Worm (Caenorhabditis elegans) whole organism, late embryonic: ENCODE data around the gene Y32G9B.1.

Experiments used
- C08G9.2 ChIP-seq: sonication (generic microtip); optimal IDR thresholded peaks from 2 replicates; lab custom pipeline; 2016; ENCODE audit warnings: mild to moderate bottlenecking, missing genetic modification characterization, moderate library complexity, missing compliant biosample characterization
- C38D4.7 ChIP-seq: fragments of 200-800 bp; sonication (Bioruptor generic); optimal IDR thresholded peaks from 2 replicates; lab custom pipeline; 2018; ENCODE audit warnings: mild to moderate bottlenecking, missing genetic modification characterization, moderate library complexity, missing compliant biosample characterization
- F13H6.1 ChIP-seq: sonication (generic microtip); optimal IDR thresholded peaks from 2 replicates; lab custom pipeline; 2016; ENCODE audit warnings: missing genetic modification characterization, missing compliant biosample characterization
- K09A11.1 ChIP-seq: sonication (generic microtip); optimal IDR thresholded peaks from 2 replicates; lab custom pipeline; 2017; ENCODE audit warnings: antibody characterized with exemption, mild to moderate bottlenecking, missing genetic modification characterization, missing compliant biosample characterization; ENCODE audit not compliant: insufficient read depth
- T23F11.4 ChIP-seq: fragments of 200-800 bp; sonication (Bioruptor generic); optimal IDR thresholded peaks from 2 replicates; lab custom pipeline; 2018; ENCODE audit warnings: mild to moderate bottlenecking, missing genetic modification characterization, missing compliant biosample characterization
- Y22D7AL.16 ChIP-seq: sonication (generic microtip); optimal IDR thresholded peaks from 2 replicates; lab custom pipeline; 2016; ENCODE audit warnings: missing genetic modification characterization, missing compliant biosample characterization
- ahr-1 ChIP-seq: sonication (generic microtip); optimal IDR thresholded peaks from 2 replicates; lab custom pipeline; 2016; ENCODE audit warnings: missing genetic modification characterization, missing compliant biosample characterization
- ama-1 ChIP-seq: fragments of 150-350 bp; optimal IDR thresholded peaks from 2 replicates; lab custom pipeline; 2014
- ceh-18 ChIP-seq: sonication (generic microtip); optimal IDR thresholded peaks from 2 replicates; lab custom pipeline; 2016; ENCODE audit warnings: missing genetic modification characterization, missing compliant biosample characterization
- ceh-19 ChIP-seq: fragments of 200-800 bp; sonication (Bioruptor generic); optimal IDR thresholded peaks from 2 replicates; lab custom pipeline; 2018; ENCODE audit warnings: mild to moderate bottlenecking, missing genetic modification characterization, missing compliant biosample characterization
- ceh-22 ChIP-seq: sonication (generic microtip); optimal IDR thresholded peaks from 2 replicates; lab custom pipeline; 2017; ENCODE audit warnings: missing biosample characterization, missing genetic modification characterization
- ceh-31 ChIP-seq: sonication (generic microtip); optimal IDR thresholded peaks from 2 replicates; lab custom pipeline; 2016; ENCODE audit warnings: missing genetic modification characterization, missing compliant biosample characterization
- ceh-34 ChIP-seq: sonication (generic microtip); optimal IDR thresholded peaks from 2 replicates; lab custom pipeline; 2016; ENCODE audit warnings: mild to moderate bottlenecking, missing genetic modification characterization, missing compliant biosample characterization
- ceh-45 ChIP-seq: fragments of 200-800 bp; sonication (Bioruptor generic); IDR thresholded peaks from 2 replicates; pipeline ENCODE4 v1.3.6; 2022; ENCODE audit warnings: missing genetic modification reagents, missing genetic modification characterization, missing compliant biosample characterization
- ceh-6 ChIP-seq: fragments of 200-800 bp; sonication (Bioruptor generic); optimal IDR thresholded peaks from 2 replicates; lab custom pipeline; 2018; ENCODE audit warnings: mild to moderate bottlenecking, missing genetic modification characterization, missing compliant biosample characterization
- ceh-9 ChIP-seq: sonication (generic microtip); optimal IDR thresholded peaks from 2 replicates; lab custom pipeline; 2016; ENCODE audit warnings: mild to moderate bottlenecking, missing genetic modification characterization, inconsistent platforms, missing compliant biosample characterization
- che-1 ChIP-seq: sonication (generic microtip); optimal IDR thresholded peaks from 2 replicates; lab custom pipeline; 2016; ENCODE audit warnings: mild to moderate bottlenecking, missing genetic modification characterization, missing compliant biosample characterization
- elt-2 ChIP-seq: sonication (generic microtip); optimal IDR thresholded peaks from 2 replicates; lab custom pipeline; 2016; ENCODE audit warnings: missing genetic modification reagents, missing genetic modification characterization, missing compliant biosample characterization
- elt-4 ChIP-seq: sonication (generic microtip); optimal IDR thresholded peaks from 2 replicates; lab custom pipeline; 2016; ENCODE audit warnings: missing genetic modification characterization, missing compliant biosample characterization
- ets-4 ChIP-seq: sonication (generic microtip); optimal IDR thresholded peaks from 2 replicates; lab custom pipeline; 2016; ENCODE audit warnings: missing genetic modification characterization, missing compliant biosample characterization
- eyg-1 ChIP-seq: sonication (generic microtip); optimal IDR thresholded peaks from 2 replicates; lab custom pipeline; 2016; ENCODE audit warnings: missing genotype, missing genetic modification characterization, missing compliant biosample characterization
- fax-1 ChIP-seq: sonication (generic microtip); optimal IDR thresholded peaks from 2 replicates; lab custom pipeline; 2016; ENCODE audit warnings: missing genotype, missing genetic modification characterization, missing compliant biosample characterization
- fkh-10 ChIP-seq: fragments of 150-350 bp; optimal IDR thresholded peaks from 2 replicates; lab custom pipeline; 2014; ENCODE audit warnings: missing biosample characterization, missing genetic modification reagents, missing genetic modification characterization
- fkh-6 ChIP-seq: sonication (generic microtip); optimal IDR thresholded peaks from 2 replicates; lab custom pipeline; 2016; ENCODE audit warnings: missing genetic modification characterization, missing compliant biosample characterization
- gmeb-2 ChIP-seq: sonication (generic microtip); optimal IDR thresholded peaks from 2 replicates; lab custom pipeline; 2016; ENCODE audit warnings: missing genetic modification characterization, inconsistent platforms, missing compliant biosample characterization
- hlh-15 ChIP-seq: sonication (generic microtip); optimal IDR thresholded peaks from 2 replicates; lab custom pipeline; 2016; ENCODE audit warnings: missing genetic modification characterization, missing compliant biosample characterization
- hlh-30 ChIP-seq: sonication (generic microtip); optimal IDR thresholded peaks from 2 replicates; lab custom pipeline; 2017; ENCODE audit warnings: antibody characterized with exemption, missing genetic modification characterization, missing compliant biosample characterization; ENCODE audit not compliant: insufficient read depth
- hlh-6 ChIP-seq: sonication (generic microtip); optimal IDR thresholded peaks from 2 replicates; lab custom pipeline; 2016; ENCODE audit warnings: missing genotype, missing genetic modification characterization, missing compliant biosample characterization
- hlh-8 ChIP-seq: sonication (generic microtip); optimal IDR thresholded peaks from 2 replicates; lab custom pipeline; 2016; ENCODE audit warnings: missing genotype, missing genetic modification characterization, missing compliant biosample characterization
- lim-6 ChIP-seq: sonication (generic microtip); optimal IDR thresholded peaks from 2 replicates; lab custom pipeline; 2016; ENCODE audit warnings: missing genetic modification characterization, missing compliant biosample characterization
- lin-11 ChIP-seq: fragments of 200-800 bp; sonication (Bioruptor generic); optimal IDR thresholded peaks from 2 replicates; lab custom pipeline; 2018; ENCODE audit warnings: mild to moderate bottlenecking, missing genetic modification characterization, missing compliant biosample characterization
- madf-2 ChIP-seq: sonication (generic microtip); optimal IDR thresholded peaks from 2 replicates; lab custom pipeline; 2017; ENCODE audit warnings: missing genetic modification characterization, missing compliant biosample characterization
- nfya-1 ChIP-seq: sonication (generic microtip); optimal IDR thresholded peaks from 2 replicates; lab custom pipeline; 2017; ENCODE audit warnings: missing genetic modification characterization, mild to moderate bottlenecking, missing compliant biosample characterization, antibody characterized with exemption, moderate library complexity
- nhr-11 ChIP-seq: fragments of 150-350 bp; optimal IDR thresholded peaks from 2 replicates; lab custom pipeline; 2014; ENCODE audit warnings: missing biosample characterization, missing genetic modification characterization
- nhr-232 ChIP-seq: sonication (generic microtip); optimal IDR thresholded peaks from 2 replicates; lab custom pipeline; 2016; ENCODE audit warnings: missing genetic modification characterization, missing compliant biosample characterization
- odd-2 ChIP-seq: sonication (generic microtip); optimal IDR thresholded peaks from 2 replicates; lab custom pipeline; 2017; ENCODE audit warnings: antibody characterized with exemption, mild to moderate bottlenecking, missing genetic modification characterization, missing compliant biosample characterization
- pag-3 ChIP-seq: sonication (generic microtip); optimal IDR thresholded peaks from 2 replicates; lab custom pipeline; 2016; ENCODE audit warnings: missing compliant biosample characterization, missing genetic modification characterization, borderline replicate concordance
- pat-9 ChIP-seq: fragments of 200-800 bp; sonication (Bioruptor generic); optimal IDR thresholded peaks from 2 replicates; lab custom pipeline; 2018; ENCODE audit warnings: mild to moderate bottlenecking, missing genetic modification characterization, moderate library complexity, missing compliant biosample characterization
- pax-1 ChIP-seq: fragments of 150-350 bp; optimal IDR thresholded peaks from 2 replicates; lab custom pipeline; 2014; ENCODE audit warnings: missing biosample characterization, missing genetic modification characterization
- pha-2 ChIP-seq: sonication (generic microtip); optimal IDR thresholded peaks from 2 replicates; lab custom pipeline; 2017; ENCODE audit warnings: mild to moderate bottlenecking, missing genetic modification characterization, missing compliant biosample characterization
- pha-4 ChIP-seq: fragments of 150-350 bp; optimal IDR thresholded peaks from 2 replicates; lab custom pipeline; 2018; ENCODE audit warnings: missing biosample characterization, missing genetic modification reagents, missing genetic modification characterization
- pqm-1 ChIP-seq: sonication (generic microtip); optimal IDR thresholded peaks from 2 replicates; lab custom pipeline; 2016; ENCODE audit warnings: missing genetic modification characterization, missing compliant biosample characterization
- pros-1 ChIP-seq: fragments of 150-350 bp; optimal IDR thresholded peaks from 2 replicates; lab custom pipeline; 2014; ENCODE audit warnings: missing biosample characterization, missing genetic modification reagents, missing genetic modification characterization
- ref-2 ChIP-seq: sonication (generic microtip); optimal IDR thresholded peaks from 2 replicates; lab custom pipeline; 2016; ENCODE audit warnings: missing genetic modification characterization, missing compliant biosample characterization
- rnt-1 ChIP-seq: sonication (generic microtip); optimal IDR thresholded peaks from 2 replicates; lab custom pipeline; 2016; ENCODE audit warnings: missing genetic modification characterization, missing compliant biosample characterization
- sox-2 ChIP-seq: fragments of 200-800 bp; sonication (Bioruptor generic); IDR thresholded peaks from 2 replicates; pipeline ENCODE4 v1.3.6; 2022; ENCODE audit warnings: missing genetic modification reagents, missing genetic modification characterization, missing compliant biosample characterization
- syd-9 ChIP-seq: sonication (generic microtip); optimal IDR thresholded peaks from 2 replicates; lab custom pipeline; 2016; ENCODE audit warnings: mild to moderate bottlenecking, missing genetic modification characterization, moderate library complexity, missing compliant biosample characterization
- tbx-2 ChIP-seq: sonication (generic microtip); optimal IDR thresholded peaks from 2 replicates; lab custom pipeline; 2016; ENCODE audit warnings: missing genetic modification characterization, missing compliant biosample characterization
- tbx-7 ChIP-seq: sonication (generic microtip); optimal IDR thresholded peaks from 2 replicates; lab custom pipeline; 2016; ENCODE audit warnings: missing genotype, missing genetic modification characterization, missing compliant biosample characterization
- unc-42 ChIP-seq: sonication (generic microtip); optimal IDR thresholded peaks from 2 replicates; lab custom pipeline; 2016; ENCODE audit warnings: missing genotype, missing genetic modification characterization, missing compliant biosample characterization
- unc-55 ChIP-seq: sonication (generic microtip); optimal IDR thresholded peaks from 2 replicates; lab custom pipeline; 2017; ENCODE audit warnings: missing biosample characterization, missing genetic modification reagents, missing genetic modification characterization
- unc-86 ChIP-seq: sonication (generic microtip); optimal IDR thresholded peaks from 2 replicates; lab custom pipeline; 2016; ENCODE audit warnings: missing genetic modification characterization, missing compliant biosample characterization
- ztf-16 ChIP-seq: sonication (generic microtip); optimal IDR thresholded peaks from 2 replicates; lab custom pipeline; 2017; ENCODE audit warnings: missing genetic modification characterization, missing compliant biosample characterization

The Y32G9B.1 gene

ce11 chrV:1868596-1869263 lies 38.9 kb upstream of the Y32G9B.1 start, which contains the start of gene knl-3:
knl-3 (plus strand) TSS chrV:1869213.
- TF ChIP-seq C38D4.7 (peak; percentile 31), pha-4 (no peak), hlh-15 (tag; lab: Kevin White, UChicago) (no peak), pag-3 (tag; lab: Kevin White, UChicago) (no peak), F13H6.1 (no peak), nhr-11 (tag; lab: Kevin White, UChicago) (no peak), rnt-1 (tag; lab: Kevin White, UChicago) (peak; percentile 53), unc-86 (tag; lab: Kevin White, UChicago) (peak; percentile 67), Y22D7AL.16 (tag; lab: Kevin White, UChicago) (peak; percentile 62), elt-2 (tag; lab: Kevin White, UChicago) (peak; percentile 77), C08G9.2 (peak; percentile 51), sox-2 (no peak), eyg-1 (tag; lab: Kevin White, UChicago) (no peak), fax-1 (peak; percentile 37), pqm-1 (tag; lab: Kevin White, UChicago) (no peak), tbx-2 (tag; lab: Kevin White, UChicago) (peak; percentile 54), ceh-6 (GFP tag; lab: Kevin White, UChicago) (no peak), ceh-22 (tag; lab: Kevin White, UChicago) (no peak), pat-9 (tag; lab: Kevin White, UChicago) (peak; percentile 37), ceh-9 (tag; lab: Kevin White, UChicago) (no peak), tbx-7 (no peak), ceh-19 (GFP tag; lab: Kevin White, UChicago) (peak; percentile 63), syd-9 (tag; lab: Kevin White, UChicago) (peak; percentile 45), odd-2 (tag; lab: Kevin White, UChicago) (no peak), hlh-8 (tag; lab: Kevin White, UChicago) (no peak), ceh-18 (tag; lab: Kevin White, UChicago) (peak; percentile 49), ztf-16 (tag; lab: Kevin White, UChicago) (peak; percentile 36), madf-2 (tag; lab: Kevin White, UChicago) (peak; percentile 53), pros-1 (tag; lab: Kevin White, UChicago) (no peak), unc-42 (tag; lab: Kevin White, UChicago) (peak; percentile 80), lin-11 (peak; percentile 40), ets-4 (tag; lab: Kevin White, UChicago) (peak; percentile 7), pax-1 (tag; lab: Kevin White, UChicago) (peak; percentile 59), fkh-6 (tag; lab: Kevin White, UChicago) (peak; percentile 12), ama-1 (no peak), K09A11.1 (no peak), ceh-34 (tag; lab: Kevin White, UChicago) (peak; percentile 68), gmeb-2 (peak; percentile 62), lim-6 (peak; percentile 28), pha-2 (peak; percentile 66), hlh-6 (tag; lab: Kevin White, UChicago) (no peak), ahr-1 (tag; lab: Kevin White, UChicago) (peak; percentile 12), unc-55 (GFP tag; lab: Kevin White, UChicago) (peak; percentile 26), elt-4 (tag; lab: Kevin White, UChicago) (no peak), nfya-1 (tag; lab: Kevin White, UChicago) (peak; percentile 83), hlh-30 (peak; percentile 47), ceh-31 (tag; lab: Kevin White, UChicago) (peak; percentile 80), ceh-45 (GFP tag; lab: Robert Waterston, UW) (peak; percentile 56; the same call in 1 of the 2 replicates), T23F11.4 (GFP tag; lab: Kevin White, UChicago) (peak; percentile 27), nhr-232 (tag; lab: Kevin White, UChicago) (peak; percentile 4), fkh-10 (GFP tag; lab: Kevin White, UChicago) (peak; percentile 49), ref-2 (tag; lab: Kevin White, UChicago) (peak; percentile 61), che-1 (peak; percentile 38)
